Fruit fly (Drosophila melanogaster): ENCODE data around the gene dmGlut.

DNA sequence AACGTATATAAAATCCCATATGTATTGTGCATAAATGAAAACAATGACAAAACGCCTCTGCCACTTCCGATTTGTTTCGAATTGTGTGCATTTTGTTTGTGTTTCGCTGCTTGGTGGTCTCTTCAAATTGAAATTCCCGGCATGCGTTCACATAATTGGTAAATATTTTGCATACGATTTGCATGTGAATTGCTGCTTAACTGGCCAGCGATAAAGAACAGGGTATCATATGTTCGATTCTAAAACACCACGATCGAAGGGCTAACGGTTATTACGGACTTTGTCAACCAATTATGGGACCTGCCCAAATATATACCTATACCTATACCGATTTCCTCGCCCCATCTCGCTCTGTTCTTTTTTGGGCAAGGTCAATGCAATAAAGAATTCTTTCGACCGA is 864 bp downstream of the dmGlut start:
- TF ChIP-seq CTCF (optimal IDR thresholded peaks at IDR 0.05) (no peak), CG8478 (optimal IDR thresholded peaks at IDR 0.05) (no peak)

Measured in S2 (cell line).